Fruit fly (Drosophila melanogaster): ENCODE data around the gene Sema5c.

Sema5c gene

dm6 chr3L:12085691-12086078, 4.1 kb upstream of the Sema5c start:
- no peak for TF ChIP-seq CG8159 (tag; optimal IDR thresholded peaks at IDR 0.05)

- TF ChIP-seq fd96Ca (GFP tag; IDR thresholded peaks at IDR 0.05) = no peak
- no peak for TF ChIP-seq Pif1B (GFP tag; optimal IDR thresholded peaks at IDR 0.05)
These were observed 3.5 kb upstream of the Sema5c start for dm6 chr3L:12084969-12085690.

dm6 chr3L:12083861-12084260, 2.2 kb upstream of the Sema5c start:
- TF ChIP-seq Snoo (tag; optimal IDR thresholded peaks at IDR 0.05) (no peak), Pif1B (GFP tag; optimal IDR thresholded peaks at IDR 0.05) (no peak), Ets98B (GFP tag; IDR thresholded peaks at IDR 0.05) (no peak), CG14655 (GFP tag; optimal IDR thresholded peaks at IDR 0.05) (no peak), Pif1A (GFP tag; optimal IDR thresholded peaks at IDR 0.05) (no peak), D1 (tag; optimal IDR thresholded peaks at IDR 0.05) (no peak), gl (tag; optimal IDR thresholded peaks at IDR 0.05) (no peak), fd96Ca (GFP tag; IDR thresholded peaks at IDR 0.05) (no peak), CG17806 (tag; optimal IDR thresholded peaks at IDR 0.05) (no peak), CG8159 (tag; optimal IDR thresholded peaks at IDR 0.05) (no peak), CG13204 (GFP tag; optimal IDR thresholded peaks at IDR 0.05) (no peak), CG10348 (GFP tag; IDR thresholded peaks at IDR 0.05) (no peak), CG12605 (GFP tag; IDR thresholded peaks at IDR 0.05) (no peak), CG9948 (tag; optimal IDR thresholded peaks at IDR 0.05) (no peak), CG32121 (GFP tag; IDR thresholded peaks at IDR 0.05) (no peak), CG8301 (tag; optimal IDR thresholded peaks at IDR 0.05) (no peak), CG15710 (tag; optimal IDR thresholded peaks at IDR 0.05) (no peak), CG34367 (tag; optimal IDR thresholded peaks at IDR 0.05) (no peak), rn (GFP tag; IDR thresholded peaks at IDR 0.05) (no peak)

dm6 chr3L:12083092-12083680, 1.6 kb upstream of the Sema5c start:
- TF ChIP-seq CG34367 (tag; optimal IDR thresholded peaks at IDR 0.05) (no peak), CG13204 (GFP tag; optimal IDR thresholded peaks at IDR 0.05) (no peak), CG8159 (tag; optimal IDR thresholded peaks at IDR 0.05) (no peak), CG15710 (tag; optimal IDR thresholded peaks at IDR 0.05) (no peak), CG9948 (tag; optimal IDR thresholded peaks at IDR 0.05) (no peak), EcR (GFP tag; optimal IDR thresholded peaks at IDR 0.05) (no peak), Pif1B (GFP tag; optimal IDR thresholded peaks at IDR 0.05) (no peak), CG17806 (tag; optimal IDR thresholded peaks at IDR 0.05) (no peak)

- no peak for TF ChIP-seq gl (tag; optimal IDR thresholded peaks at IDR 0.05)
- TF ChIP-seq Ets98B (GFP tag; IDR thresholded peaks at IDR 0.05) = no peak; the same call in 1 of the 2 replicates
- TF ChIP-seq CG13204 (GFP tag; optimal IDR thresholded peaks at IDR 0.05) = no peak
- 0 out of 2 replicates have a peak, but pooled peaks have one; percentile 7 for TF ChIP-seq CG12605 (GFP tag; IDR thresholded peaks at IDR 0.05)
These were observed 851 bp upstream of the Sema5c start for dm6 chr3L:12082521-12082841.

dm6 chr3L:12080423-12080822, 1.2 kb downstream of the Sema5c start:
- TF ChIP-seq CG4496 (GFP tag; IDR thresholded peaks at IDR 0.05) (no peak), CG13204 (GFP tag; optimal IDR thresholded peaks at IDR 0.05) (no peak), rn (GFP tag; IDR thresholded peaks at IDR 0.05) (no peak), CG10348 (GFP tag; IDR thresholded peaks at IDR 0.05) (no peak), Snoo (tag; optimal IDR thresholded peaks at IDR 0.05) (no peak)

dm6 chr3L:12079319-12079933, 2.2 kb downstream of the Sema5c start:
- no peak for TF ChIP-seq CG8301 (tag; optimal IDR thresholded peaks at IDR 0.05)
- TF ChIP-seq D1 (tag; optimal IDR thresholded peaks at IDR 0.05) = no peak
- TF ChIP-seq CG14655 (GFP tag; optimal IDR thresholded peaks at IDR 0.05) = no peak
- no peak for TF ChIP-seq Snoo (tag; optimal IDR thresholded peaks at IDR 0.05)
- no peak for TF ChIP-seq Ets98B (GFP tag; IDR thresholded peaks at IDR 0.05)
- TF ChIP-seq Pif1B (GFP tag; optimal IDR thresholded peaks at IDR 0.05) = no peak
- TF ChIP-seq CG12605 (GFP tag; IDR thresholded peaks at IDR 0.05) = no peak
